Worm (Caenorhabditis elegans) whole organism, L4 larva: ENCODE data around the gene C56G2.4.

Experiments
- T20F7.1 ChIP-seq: fragments of 200-800 bp; sonication (Bioruptor generic); optimal IDR thresholded peaks from 2 replicates; lab custom pipeline; 2018; ENCODE audit warnings: mild to moderate bottlenecking, missing genetic modification characterization, missing compliant biosample characterization
- ZK337.2 ChIP-seq: fragments of 200-800 bp; sonication (Bioruptor generic); IDR thresholded peaks from 2 replicates; pipeline ENCODE4 v1.3.6; 2022; ENCODE audit warnings: missing genetic modification reagents, missing genetic modification characterization, missing compliant biosample characterization
- ceh-44 ChIP-seq: fragments of 200-800 bp; sonication (Bioruptor generic); IDR thresholded peaks from 2 replicates; pipeline ENCODE4 v1.3.6; 2022; ENCODE audit warnings: missing genetic modification reagents, missing genetic modification characterization, missing compliant biosample characterization
- dpl-1 ChIP-seq: fragments of 150-350 bp; optimal IDR thresholded peaks from 2 replicates; lab custom pipeline; 2014; ENCODE audit warnings: missing biosample characterization, missing genetic modification reagents, missing genetic modification characterization
- nhr-11 ChIP-seq: fragments of 150-350 bp; optimal IDR thresholded peaks from 2 replicates; lab custom pipeline; 2014; ENCODE audit warnings: missing biosample characterization, missing genetic modification characterization
- pha-4 ChIP-seq, 2 experiments: fragments of 150-350 bp in 1 of 2; fragments of 200-800 bp in 1 of 2; sonication (Bioruptor generic) in 1 of 2; IDR thresholded peaks in 1 of 2; optimal IDR thresholded peaks in 1 of 2; 2 replicates each; pipeline versions ENCODE4 v1.3.6 to Lab custom; 2014 to 2022; ENCODE audit warnings: missing genetic modification characterization in 2 of 2, missing genetic modification reagents in 2 of 2, missing biosample characterization in 1 of 2, missing compliant biosample characterization in 1 of 2
- tra-1 ChIP-seq: fragments of 200-800 bp; sonication (Bioruptor generic); IDR thresholded peaks from 2 replicates; pipeline ENCODE4 v1.3.6; 2022; ENCODE audit warnings: missing genetic modification reagents, missing genetic modification characterization, missing compliant biosample characterization
- unc-130 ChIP-seq: sonication (generic microtip); optimal IDR thresholded peaks from 2 replicates; lab custom pipeline; 2016; ENCODE audit warnings: missing genetic modification reagents, missing genetic modification characterization, missing compliant biosample characterization

DNA sequence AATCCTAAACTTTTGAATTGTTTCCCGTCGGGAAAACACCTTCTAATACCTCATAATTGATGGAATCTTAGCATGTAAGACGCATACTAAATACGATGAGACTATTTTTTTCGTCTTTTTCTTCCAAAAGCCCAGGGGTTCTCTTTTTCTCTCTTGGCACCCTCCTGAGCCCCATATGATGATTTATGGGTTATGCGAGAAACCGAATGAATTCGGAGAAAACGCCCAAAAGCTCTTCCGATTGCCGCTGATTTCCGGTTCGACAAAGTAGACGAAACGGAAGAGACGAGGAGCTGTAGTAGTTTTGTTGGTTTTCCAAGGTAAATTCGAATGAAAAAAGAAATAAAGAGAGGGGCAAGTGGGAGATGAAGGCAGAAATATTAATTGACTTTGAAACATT lies 20.1 kb upstream of the C56G2.4 start:
- TF ChIP-seq T20F7.1 (GFP tag; lab: Kevin White, UChicago) (no peak), dpl-1 (GFP tag; lab: Kevin White, UChicago) (no peak), pha-4 (GFP tag; IDR thresholded peaks at IDR 0.05; lab: Robert Waterston, UW) (no peak), pha-4 (tag; optimal IDR thresholded peaks at IDR 0.05; lab: Kevin White, UChicago) (no peak), nhr-11 (no peak), tra-1 (GFP tag; lab: Robert Waterston, UW) (no peak), ZK337.2 (GFP tag; lab: Robert Waterston, UW) (no peak), unc-130 (no peak), ceh-44 (GFP tag; lab: Robert Waterston, UW) (no peak)
